Worm (Caenorhabditis elegans) whole organism, L4 larva: ENCODE results near the gene syx-16.

ENCODE experiments used
- F26F4.8 ChIP-seq: fragments of 200-800 bp; sonication (Bioruptor generic); conservative IDR thresholded peaks from 2 replicates; pipeline ENCODE4 v1.3.6; 2022; ENCODE audit warnings: missing genetic modification characterization, missing compliant biosample characterization
- F49E8.2 ChIP-seq: sonication (generic microtip); optimal IDR thresholded peaks from 2 replicates; lab custom pipeline; 2016; ENCODE audit warnings: missing compliant biosample characterization, mild to moderate bottlenecking, missing genetic modification characterization, borderline replicate concordance
- R02D3.7 ChIP-seq: fragments of 150-350 bp; sonication (generic microtip); optimal IDR thresholded peaks from 3 replicates; lab custom pipeline; 2014; ENCODE audit warnings: missing biosample characterization, missing genetic modification characterization
- T20F7.1 ChIP-seq: fragments of 200-800 bp; sonication (Bioruptor generic); optimal IDR thresholded peaks from 2 replicates; lab custom pipeline; 2018; ENCODE audit warnings: mild to moderate bottlenecking, missing genetic modification characterization, missing compliant biosample characterization
- T26A8.4 ChIP-seq: fragments of 200-800 bp; sonication (Bioruptor generic); IDR thresholded peaks from 2 replicates; pipeline ENCODE4 v1.3.6; 2022; ENCODE audit warnings: missing genetic modification characterization, missing compliant biosample characterization
- Y5F2A.4 ChIP-seq: fragments of 200-800 bp; sonication (Bioruptor generic); optimal IDR thresholded peaks from 2 replicates; lab custom pipeline; 2018; ENCODE audit warnings: mild to moderate bottlenecking, missing genetic modification characterization, missing compliant biosample characterization
- ZK337.2 ChIP-seq: fragments of 200-800 bp; sonication (Bioruptor generic); IDR thresholded peaks from 2 replicates; pipeline ENCODE4 v1.3.6; 2022; ENCODE audit warnings: missing genetic modification reagents, missing genetic modification characterization, missing compliant biosample characterization
- ZK546.5 ChIP-seq, 2 experiments: sonication (generic microtip); optimal IDR thresholded peaks; 2 replicates each; lab custom pipeline; 2017; ENCODE audit warnings: missing biosample characterization in 2 of 2, missing genetic modification characterization in 2 of 2
- arid-1 ChIP-seq: fragments of 200-800 bp; sonication (Bioruptor generic); conservative IDR thresholded peaks from 2 replicates; pipeline ENCODE4 v1.3.6; 2022; ENCODE audit warnings: missing genetic modification reagents, missing genetic modification characterization, missing compliant biosample characterization
- attf-4 ChIP-seq: sonication (generic microtip); optimal IDR thresholded peaks from 3 replicates; lab custom pipeline; 2017; ENCODE audit warnings: missing biosample characterization, missing genetic modification characterization
- ceh-20 ChIP-seq: fragments of 200-800 bp; sonication (Bioruptor generic); IDR thresholded peaks from 2 replicates; pipeline ENCODE4 v1.3.6; 2022; ENCODE audit warnings: missing genetic modification reagents, missing genetic modification characterization, missing compliant biosample characterization
- ceh-28 ChIP-seq: fragments of 150-350 bp; optimal IDR thresholded peaks from 2 replicates; lab custom pipeline; 2014; ENCODE audit warnings: missing biosample characterization, missing genetic modification reagents, missing genetic modification characterization
- ceh-32 ChIP-seq: sonication (generic microtip); optimal IDR thresholded peaks from 2 replicates; lab custom pipeline; 2016; ENCODE audit warnings: mild to moderate bottlenecking, missing genetic modification characterization, missing compliant biosample characterization; ENCODE audit not compliant: poor library complexity
- ceh-62 ChIP-seq: sonication (generic microtip); optimal IDR thresholded peaks from 2 replicates; lab custom pipeline; 2017; ENCODE audit warnings: missing biosample characterization, missing genetic modification characterization
- ces-1 ChIP-seq: fragments of 150-350 bp; sonication (generic microtip); optimal IDR thresholded peaks from 4 replicates; lab custom pipeline; 2014; ENCODE audit warnings: missing biosample characterization, missing genetic modification reagents, missing genetic modification characterization
- ctbp-1 ChIP-seq: fragments of 200-800 bp; sonication (Bioruptor generic); IDR thresholded peaks from 2 replicates; pipeline ENCODE4 v1.3.6; 2022; ENCODE audit warnings: missing genetic modification reagents, missing genetic modification characterization, missing compliant biosample characterization
- dpl-1 ChIP-seq: fragments of 150-350 bp; optimal IDR thresholded peaks from 2 replicates; lab custom pipeline; 2014; ENCODE audit warnings: missing biosample characterization, missing genetic modification reagents, missing genetic modification characterization
- duxl-1 ChIP-seq: sonication (generic microtip); optimal IDR thresholded peaks from 2 replicates; lab custom pipeline; 2016; ENCODE audit warnings: mild to moderate bottlenecking, missing genetic modification characterization, moderate library complexity, missing compliant biosample characterization; ENCODE audit not compliant: poor library complexity
- egl-43 ChIP-seq: fragments of 200-800 bp; sonication (Bioruptor generic); IDR thresholded peaks from 2 replicates; pipeline ENCODE4 v1.3.6; 2022; ENCODE audit warnings: missing genetic modification reagents, missing genetic modification characterization, missing compliant biosample characterization
- fkh-10 ChIP-seq: fragments of 150-350 bp; optimal IDR thresholded peaks from 2 replicates; lab custom pipeline; 2014; ENCODE audit warnings: missing biosample characterization, missing genetic modification reagents, missing genetic modification characterization
- gei-8 ChIP-seq: fragments of 200-800 bp; sonication (Bioruptor generic); optimal IDR thresholded peaks from 2 replicates; lab custom pipeline; 2018; ENCODE audit warnings: mild to moderate bottlenecking, missing genetic modification characterization, missing compliant biosample characterization
- hif-1 ChIP-seq, 2 experiments: sonication (generic microtip); optimal IDR thresholded peaks; 2 replicates each; lab custom pipeline; 2016 to 2017; ENCODE audit warnings: missing compliant biosample characterization in 2 of 2, missing genetic modification characterization in 2 of 2, missing genetic modification reagents in 2 of 2, missing genotype in 2 of 2, mild to moderate bottlenecking in 1 of 2
- hlh-11 ChIP-seq: fragments of 200-800 bp; sonication (Bioruptor generic); optimal IDR thresholded peaks from 2 replicates; lab custom pipeline; 2018; ENCODE audit warnings: mild to moderate bottlenecking, missing genetic modification characterization, missing compliant biosample characterization
- jun-1 ChIP-seq: fragments of 150-350 bp; optimal IDR thresholded peaks from 2 replicates; lab custom pipeline; 2014; ENCODE audit warnings: missing biosample characterization, missing genetic modification reagents, missing genetic modification characterization
- lim-7 ChIP-seq: fragments of 200-800 bp; sonication (Bioruptor generic); IDR thresholded peaks from 2 replicates; pipeline ENCODE4 v1.3.6; 2022; ENCODE audit warnings: missing genetic modification characterization, missing compliant biosample characterization
- lin-13 ChIP-seq: fragments of 150-350 bp; optimal IDR thresholded peaks from 2 replicates; lab custom pipeline; 2014; ENCODE audit warnings: missing biosample characterization, missing genetic modification reagents, missing genetic modification characterization
- lin-15B ChIP-seq: fragments of 150-350 bp; sonication (generic microtip); optimal IDR thresholded peaks from 3 replicates; lab custom pipeline; 2014; ENCODE audit warnings: missing biosample characterization, missing genetic modification characterization
- lin-39 ChIP-seq: fragments of 150-350 bp; optimal IDR thresholded peaks from 2 replicates; lab custom pipeline; 2014; ENCODE audit warnings: missing biosample characterization, missing genetic modification reagents, missing genetic modification characterization
- lsy-2 ChIP-seq, 2 experiments: fragments of 150-350 bp in 1 of 2; sonication (generic microtip) in 1 of 2; optimal IDR thresholded peaks; 2 replicates each; lab custom pipeline; 2014 to 2017; ENCODE audit warnings: missing biosample characterization in 2 of 2, missing genetic modification characterization in 2 of 2
- madf-5 ChIP-seq, 2 experiments: fragments of 200-800 bp; sonication (Bioruptor generic); IDR thresholded peaks; 2 replicates each; pipeline ENCODE4 v1.3.6; 2022; ENCODE audit warnings: missing compliant biosample characterization in 2 of 2, missing genetic modification characterization in 2 of 2
- mdl-1 ChIP-seq, 2 experiments: fragments of 150-350 bp in 1 of 2; sonication (generic microtip) in 1 of 2; optimal IDR thresholded peaks; 2 replicates each; lab custom pipeline; 2014 to 2017; ENCODE audit warnings: missing biosample characterization in 2 of 2, missing genetic modification characterization in 2 of 2
- mdt-29 ChIP-seq: fragments of 200-800 bp; sonication (Bioruptor generic); IDR thresholded peaks from 2 replicates; pipeline ENCODE4 v1.3.6; 2022; ENCODE audit warnings: missing genetic modification reagents, missing genetic modification characterization, missing compliant biosample characterization
- mep-1 ChIP-seq: fragments of 150-350 bp; sonication (generic microtip); optimal IDR thresholded peaks from 3 replicates; lab custom pipeline; 2014; ENCODE audit warnings: missing biosample characterization, missing genetic modification characterization
- mxl-2 ChIP-seq: fragments of 200-800 bp; sonication (Bioruptor generic); conservative IDR thresholded peaks from 2 replicates; pipeline ENCODE4 v1.3.6; 2022; ENCODE audit warnings: missing genetic modification reagents, missing genetic modification characterization, missing compliant biosample characterization
- mxl-3 ChIP-seq: fragments of 200-800 bp; sonication (Bioruptor generic); optimal IDR thresholded peaks from 2 replicates; lab custom pipeline; 2018; ENCODE audit warnings: mild to moderate bottlenecking, missing genetic modification characterization, missing compliant biosample characterization
- nhr-10 ChIP-seq: fragments of 150-350 bp; optimal IDR thresholded peaks from 2 replicates; lab custom pipeline; 2014; ENCODE audit warnings: missing biosample characterization, missing genetic modification characterization
- nhr-11 ChIP-seq: fragments of 150-350 bp; optimal IDR thresholded peaks from 2 replicates; lab custom pipeline; 2014; ENCODE audit warnings: missing biosample characterization, missing genetic modification characterization
- nhr-111 ChIP-seq: fragments of 200-800 bp; sonication (Bioruptor generic); optimal IDR thresholded peaks from 2 replicates; lab custom pipeline; 2018; ENCODE audit warnings: mild to moderate bottlenecking, missing genetic modification characterization, missing compliant biosample characterization
- nhr-237 ChIP-seq: sonication (generic microtip); optimal IDR thresholded peaks from 2 replicates; lab custom pipeline; 2017; ENCODE audit warnings: missing biosample characterization, missing genetic modification characterization
- nhr-28 ChIP-seq: fragments of 150-350 bp; optimal IDR thresholded peaks from 2 replicates; lab custom pipeline; 2014; ENCODE audit warnings: missing biosample characterization, missing genetic modification characterization
- nhr-41 ChIP-seq: fragments of 200-800 bp; sonication (Bioruptor generic); IDR thresholded peaks from 2 replicates; pipeline ENCODE4 v1.3.6; 2022; ENCODE audit warnings: missing genetic modification reagents, missing genetic modification characterization, missing compliant biosample characterization
- php-3 ChIP-seq: fragments of 200-800 bp; sonication (Bioruptor generic); IDR thresholded peaks from 2 replicates; pipeline ENCODE4 v1.3.6; 2022; ENCODE audit warnings: missing genetic modification reagents, missing genetic modification characterization, missing compliant biosample characterization
- set-16 ChIP-seq: fragments of 200-800 bp; sonication (Bioruptor generic); IDR thresholded peaks from 2 replicates; pipeline ENCODE4 v1.3.6; 2022; ENCODE audit warnings: missing genetic modification reagents, missing genetic modification characterization, missing compliant biosample characterization
- skn-1 ChIP-seq: fragments of 150-350 bp; optimal IDR thresholded peaks from 2 replicates; lab custom pipeline; 2014; ENCODE audit warnings: missing biosample characterization, missing genetic modification characterization
- spr-1 ChIP-seq: sonication (generic microtip); optimal IDR thresholded peaks from 2 replicates; lab custom pipeline; 2016; ENCODE audit warnings: mild to moderate bottlenecking, missing genetic modification characterization, missing compliant biosample characterization
- unc-62 ChIP-seq, 3 experiments: fragments of 150-350 bp in 1 of 3; sonication (generic microtip); optimal IDR thresholded peaks in 2 of 3; peaks in 1 of 3; 1 replicate in 1 of 3; 2 replicates in 2 of 3; lab custom pipeline; 2014 to 2017; ENCODE audit warnings: missing biosample characterization in 3 of 3, missing genetic modification characterization in 3 of 3, missing genetic modification reagents in 3 of 3, missing genotype in 1 of 3
- vab-7 ChIP-seq: fragments of 200-800 bp; sonication (Bioruptor generic); IDR thresholded peaks from 2 replicates; pipeline ENCODE4 v1.3.6; 2022; ENCODE audit warnings: missing genetic modification reagents, missing genetic modification characterization, missing compliant biosample characterization
- zfp-3 ChIP-seq: fragments of 200-800 bp; sonication (Bioruptor generic); conservative IDR thresholded peaks from 2 replicates; pipeline ENCODE4 v1.3.6; 2022; ENCODE audit warnings: missing genetic modification reagents, missing genetic modification characterization, missing compliant biosample characterization
- zip-11 ChIP-seq: fragments of 200-800 bp; sonication (Bioruptor generic); IDR thresholded peaks from 2 replicates; pipeline ENCODE4 v1.3.6; 2022; ENCODE audit warnings: missing genetic modification characterization, missing compliant biosample characterization
- zip-2 ChIP-seq: fragments of 150-350 bp; optimal IDR thresholded peaks from 2 replicates; lab custom pipeline; 2014; ENCODE audit warnings: missing biosample characterization, missing genetic modification characterization

Gene syx-16

ce11 chrIII:5196298-5197045, 12.4 kb downstream of the syx-16 start (continued):
- TF ChIP-seq nhr-41 (GFP tag; lab: Robert Waterston, UW) (no peak), mxl-3 (GFP tag; lab: Kevin White, UChicago) (no peak), nhr-10 (no peak), zfp-3 (GFP tag; lab: Robert Waterston, UW) (peak; percentile 90), mxl-2 (GFP tag; lab: Robert Waterston, UW) (no peak), mdt-29 (GFP tag; lab: Robert Waterston, UW) (no peak; the same call in 1 of the 2 replicates), zip-11 (GFP tag; lab: Robert Waterston, UW) (no peak), php-3 (GFP tag; lab: Robert Waterston, UW) (no peak), ceh-20 (GFP tag; lab: Robert Waterston, UW) (no peak; the same call in 1 of the 2 replicates), skn-1 (tag; lab: Kevin White, UChicago) (no peak), madf-5 (GFP tag; IDR thresholded peaks at IDR 0.05; lab: Robert Waterston, UW) (no peak), ZK546.5 (tag; optimal IDR thresholded peaks at IDR 0.05; lab: Kevin White, UChicago) (no peak), lin-15B (tag; lab: Kevin White, UChicago) (no peak), R02D3.7 (no peak), hif-1 (tag; optimal IDR thresholded peaks at IDR 0.05; lab: Kevin White, UChicago) (no peak), attf-4 (tag; lab: Kevin White, UChicago) (no peak), lsy-2 (tag; optimal IDR thresholded peaks at IDR 0.05; lab: Kevin White, UChicago) (no peak), hlh-11 (tag; lab: Kevin White, UChicago) (peak; percentile 24), nhr-28 (no peak), nhr-111 (GFP tag; lab: Kevin White, UChicago) (no peak), ceh-62 (tag; lab: Kevin White, UChicago) (no peak), mep-1 (tag; lab: Kevin White, UChicago) (peak; percentile 35), spr-1 (no peak), ctbp-1 (GFP tag; lab: Robert Waterston, UW) (no peak), F49E8.2 (no peak), lin-39 (tag; lab: Kevin White, UChicago) (no peak), ZK337.2 (GFP tag; lab: Robert Waterston, UW) (no peak), lin-13 (peak; percentile 54), arid-1 (no peak), F26F4.8 (no peak), T26A8.4 (peak; percentile 71), zip-2 (tag; lab: Kevin White, UChicago) (no peak), jun-1 (tag; lab: Kevin White, UChicago) (no peak), nhr-11 (tag; lab: Kevin White, UChicago) (no peak), gei-8 (GFP tag; lab: Kevin White, UChicago) (peak; percentile 34), dpl-1 (no peak), duxl-1 (tag; lab: Kevin White, UChicago) (peak; percentile 66), unc-62 (GFP tag; optimal IDR thresholded peaks at IDR 0.05 in 1 of 2; lab: Kevin White, UChicago) (peak in 1 of 2 experiments; percentile 60), unc-62 (tag; optimal IDR thresholded peaks at IDR 0.05; lab: Kevin White, UChicago) (no peak), ceh-28 (no peak), T20F7.1 (GFP tag; lab: Kevin White, UChicago) (peak; percentile 7), ces-1 (GFP tag; lab: Kevin White, UChicago) (no peak), lim-7 (peak; percentile 58; the same call in 1 of the 2 replicates), Y5F2A.4 (no peak), set-16 (GFP tag; lab: Robert Waterston, UW) (no peak), ceh-32 (tag; lab: Kevin White, UChicago) (no peak), fkh-10 (no peak), egl-43 (GFP tag; lab: Robert Waterston, UW) (0 out of 2 replicates have a peak, but pooled peaks have one; percentile 7), mdl-1 (tag; optimal IDR thresholded peaks at IDR 0.05; lab: Kevin White, UChicago) (no peak), vab-7 (no peak), nhr-237 (no peak)
